Fruit fly (Drosophila melanogaster) whole organism, embryonic: ENCODE data around the gene Creld.

ENCODE experiments used
- Adf1 ChIP-seq: fragments of 200-800 bp; sonication (Bioruptor generic); IDR thresholded peaks from 2 replicates; pipeline ENCODE4 v1.3.6; 2022; ENCODE audit warnings: missing biosample characterization, missing genetic modification characterization
- Bdp1 ChIP-seq: fragments of 200-800 bp; sonication (Bioruptor generic); optimal IDR thresholded peaks from 3 replicates; lab custom pipeline; 2016; ENCODE audit warnings: missing biosample characterization, missing genetic modification characterization
- CG10565 ChIP-seq: fragments of 200-800 bp; sonication (Bioruptor generic); optimal IDR thresholded peaks from 3 replicates; lab custom pipeline; 2016; ENCODE audit warnings: missing biosample characterization, mild to moderate bottlenecking, missing genetic modification characterization
- CG10959 ChIP-seq: fragments of 200-800 bp; sonication (Bioruptor generic); IDR thresholded peaks from 2 replicates; pipeline ENCODE4 v1.3.6; 2022; ENCODE audit warnings: missing biosample characterization, missing genetic modification characterization
- CG11398 ChIP-seq: fragments of 200-800 bp; sonication (Bioruptor generic); optimal IDR thresholded peaks from 2 replicates; lab custom pipeline; 2016; ENCODE audit warnings: missing biosample characterization, missing genetic modification characterization
- CG11560 ChIP-seq: fragments of 200-800 bp; sonication (Bioruptor generic); IDR thresholded peaks from 3 replicates; pipeline ENCODE4 v1.3.6; 2022; ENCODE audit warnings: missing biosample characterization, missing genetic modification characterization
- CG11695 ChIP-seq: fragments of 200-800 bp; sonication (Bioruptor generic); IDR thresholded peaks from 3 replicates; pipeline ENCODE4 v1.3.6; 2022; ENCODE audit warnings: missing biosample characterization, missing genetic modification characterization
- CG12104 ChIP-seq: fragments of 200-800 bp; sonication (Bioruptor generic); optimal IDR thresholded peaks from 3 replicates; lab custom pipeline; 2016; ENCODE audit warnings: missing biosample characterization, missing genetic modification characterization
- CG12942 ChIP-seq: fragments of 200-800 bp; sonication (Bioruptor generic); optimal IDR thresholded peaks from 3 replicates; lab custom pipeline; 2016; ENCODE audit warnings: missing biosample characterization, missing genetic modification characterization
- CG13296 ChIP-seq: fragments of 200-800 bp; sonication (Bioruptor generic); optimal IDR thresholded peaks from 3 replicates; lab custom pipeline; 2018; ENCODE audit warnings: missing biosample characterization, mild to moderate bottlenecking, missing genetic modification characterization
- CG17328 ChIP-seq: fragments of 200-800 bp; sonication (Bioruptor generic); IDR thresholded peaks from 2 replicates; pipeline ENCODE4 v1.3.6; 2022; ENCODE audit warnings: missing biosample characterization, missing genetic modification characterization
- CG17829 ChIP-seq: fragments of 200-800 bp; optimal IDR thresholded peaks from 2 replicates; lab custom pipeline; 2019; ENCODE audit warnings: missing biosample characterization, mild to moderate bottlenecking, missing genetic modification characterization, moderate library complexity
- CG18619 ChIP-seq: fragments of 200-800 bp; sonication (Bioruptor generic); optimal IDR thresholded peaks from 3 replicates; lab custom pipeline; 2017; ENCODE audit warnings: missing biosample characterization, mild to moderate bottlenecking, missing genetic modification characterization
- CG2712 ChIP-seq: fragments of 200-800 bp; optimal IDR thresholded peaks from 3 replicates; lab custom pipeline; 2019; ENCODE audit warnings: missing biosample characterization, mild to moderate bottlenecking, missing genetic modification characterization, moderate library complexity
- CG4404 ChIP-seq: fragments of 200-800 bp; sonication (Bioruptor generic); IDR thresholded peaks from 2 replicates; pipeline ENCODE4 v1.3.6; 2022; ENCODE audit warnings: missing biosample characterization, missing genetic modification characterization
- CG5245 ChIP-seq: fragments of 200-800 bp; sonication (Bioruptor generic); optimal IDR thresholded peaks from 3 replicates; lab custom pipeline; 2016; ENCODE audit warnings: missing biosample characterization, missing genetic modification characterization
- CG5953 ChIP-seq: fragments of 200-800 bp; sonication (Bioruptor generic); IDR thresholded peaks from 2 replicates; pipeline ENCODE4 v1.3.6; 2022; ENCODE audit warnings: missing biosample characterization, missing genetic modification characterization
- CG6272 ChIP-seq: fragments of 200-800 bp; sonication (Bioruptor generic); IDR thresholded peaks from 2 replicates; pipeline ENCODE4 v1.3.6; 2022; ENCODE audit warnings: missing biosample characterization, missing genetic modification characterization
- CG7357 ChIP-seq: fragments of 200-800 bp; sonication (Bioruptor generic); IDR thresholded peaks from 3 replicates; pipeline ENCODE4 v1.3.6; 2022; ENCODE audit warnings: missing biosample characterization, missing genetic modification characterization
- CG7372 ChIP-seq: fragments of 200-800 bp; sonication (Bioruptor generic); IDR thresholded peaks from 2 replicates; pipeline ENCODE4 v1.3.6; 2022; ENCODE audit warnings: missing biosample characterization, missing genetic modification characterization
- CG8924 ChIP-seq: fragments of 200-800 bp; optimal IDR thresholded peaks from 3 replicates; lab custom pipeline; 2019; ENCODE audit warnings: missing biosample characterization, mild to moderate bottlenecking, missing genetic modification characterization, moderate library complexity
- CG9797 ChIP-seq: fragments of 200-800 bp; sonication (Bioruptor generic); optimal IDR thresholded peaks from 3 replicates; lab custom pipeline; 2018; ENCODE audit warnings: missing biosample characterization, mild to moderate bottlenecking, missing genetic modification characterization
- E2f1 ChIP-seq: fragments of 200-800 bp; sonication (Bioruptor generic); IDR thresholded peaks from 2 replicates; pipeline ENCODE4 v1.3.6; 2022; ENCODE audit warnings: missing biosample characterization, missing genetic modification characterization
- Hand ChIP-seq: fragments of 200-800 bp; sonication (Bioruptor generic); optimal IDR thresholded peaks from 2 replicates; lab custom pipeline; 2017; ENCODE audit warnings: mild to moderate bottlenecking, missing biosample characterization, missing genetic modification reagents, missing genetic modification characterization
- Hey ChIP-seq: fragments of 200-800 bp; sonication (Bioruptor generic); optimal IDR thresholded peaks from 3 replicates; lab custom pipeline; 2018; ENCODE audit warnings: missing biosample characterization, mild to moderate bottlenecking, missing genetic modification characterization
- Mrtf ChIP-seq: fragments of 200-800 bp; sonication (Bioruptor generic); IDR thresholded peaks from 3 replicates; pipeline ENCODE4 v1.3.6; 2022; ENCODE audit warnings: missing biosample characterization, missing genetic modification characterization
- Pdp1 ChIP-seq, 2 experiments: fragments of 200-800 bp; sonication (Bioruptor generic); optimal IDR thresholded peaks; 3 replicates each; lab custom pipeline; 2016; ENCODE audit warnings: missing biosample characterization in 2 of 2, missing genetic modification characterization in 2 of 2, mild to moderate bottlenecking in 1 of 2, moderate library complexity in 1 of 2
- Ravus ChIP-seq: fragments of 200-800 bp; sonication (Bioruptor generic); IDR thresholded peaks from 2 replicates; pipeline ENCODE4 v1.3.6; 2022; ENCODE audit warnings: missing biosample characterization, missing genetic modification characterization
- Trl ChIP-seq, 3 experiments: fragments of >200 bp in 2 of 3; fragments of 200-800 bp in 1 of 3; sonication (Bioruptor generic) in 1 of 3; optimal IDR thresholded peaks; 2 replicates in 1 of 3; 3 replicates in 2 of 3; lab custom pipeline; 2016 to 2017; ENCODE audit warnings: missing biosample characterization in 1 of 3, missing genetic modification characterization in 1 of 3
- ac ChIP-seq: fragments of 200-800 bp; sonication (Bioruptor generic); optimal IDR thresholded peaks from 3 replicates; lab custom pipeline; 2017; ENCODE audit warnings: missing biosample characterization, mild to moderate bottlenecking, missing genetic modification characterization
- bbx ChIP-seq: fragments of 200-800 bp; sonication (Bioruptor generic); IDR thresholded peaks from 2 replicates; pipeline ENCODE4 v1.3.6; 2022; ENCODE audit warnings: missing biosample characterization, missing genetic modification characterization; ENCODE audit not compliant: partially characterized antibody
- dan ChIP-seq: fragments of 200-800 bp; sonication (Bioruptor generic); IDR thresholded peaks from 2 replicates; pipeline ENCODE4 v1.3.6; 2022; ENCODE audit warnings: missing biosample characterization, missing genetic modification characterization
- dmrt11E ChIP-seq: fragments of 200-800 bp; sonication (Bioruptor generic); optimal IDR thresholded peaks from 3 replicates; lab custom pipeline; 2018; ENCODE audit warnings: missing biosample characterization, mild to moderate bottlenecking, missing genetic modification characterization, moderate library complexity
- dmrt99B ChIP-seq: fragments of 200-800 bp; sonication (Bioruptor generic); optimal IDR thresholded peaks from 2 replicates; lab custom pipeline; 2018; ENCODE audit warnings: missing biosample characterization, mild to moderate bottlenecking, missing genetic modification characterization, moderate library complexity
- emc ChIP-seq: fragments of 200-800 bp; sonication (Bioruptor generic); optimal IDR thresholded peaks from 2 replicates; lab custom pipeline; 2016; ENCODE audit warnings: missing biosample characterization, missing genetic modification characterization
- ftz-f1 ChIP-seq: fragments of 200-800 bp; sonication (Bioruptor generic); optimal IDR thresholded peaks from 2 replicates; lab custom pipeline; 2016; ENCODE audit warnings: missing biosample characterization, missing genetic modification characterization
- gem ChIP-seq: fragments of 200-800 bp; sonication (Bioruptor generic); optimal IDR thresholded peaks from 2 replicates; lab custom pipeline; 2019; ENCODE audit warnings: missing biosample characterization, mild to moderate bottlenecking, missing genetic modification characterization, moderate library complexity
- grn ChIP-seq: fragments of 200-800 bp; sonication (Bioruptor generic); optimal IDR thresholded peaks from 3 replicates; lab custom pipeline; 2017; ENCODE audit warnings: missing biosample characterization, missing genetic modification characterization
- gro ChIP-seq: fragments of 200-800 bp; sonication (Bioruptor generic); optimal IDR thresholded peaks from 2 replicates; lab custom pipeline; 2016; ENCODE audit warnings: missing biosample characterization, missing genetic modification characterization
- her ChIP-seq: fragments of 200-800 bp; sonication (Bioruptor generic); optimal IDR thresholded peaks from 2 replicates; lab custom pipeline; 2016; ENCODE audit warnings: missing biosample characterization, missing genetic modification characterization
- ind ChIP-seq: fragments of 200-800 bp; sonication (Bioruptor generic); optimal IDR thresholded peaks from 3 replicates; lab custom pipeline; 2016; ENCODE audit warnings: missing biosample characterization, missing genetic modification characterization
- lbe ChIP-seq: fragments of 200-800 bp; sonication (Bioruptor generic); optimal IDR thresholded peaks from 2 replicates; lab custom pipeline; 2016; ENCODE audit warnings: missing biosample characterization, mild to moderate bottlenecking, missing genetic modification characterization
- nau ChIP-seq: fragments of 200-800 bp; sonication (Bioruptor generic); optimal IDR thresholded peaks from 3 replicates; lab custom pipeline; 2017; ENCODE audit warnings: missing biosample characterization, mild to moderate bottlenecking, missing genetic modification characterization, missing genetic modification reagents
- nmo ChIP-seq: fragments of 200-800 bp; sonication (Bioruptor generic); optimal IDR thresholded peaks from 2 replicates; lab custom pipeline; 2018; ENCODE audit warnings: missing biosample characterization, mild to moderate bottlenecking, missing genetic modification characterization, moderate library complexity
- pum ChIP-seq: fragments of 200-800 bp; sonication (Bioruptor generic); optimal IDR thresholded peaks from 2 replicates; lab custom pipeline; 2016; ENCODE audit warnings: missing biosample characterization, missing genetic modification characterization
- rib ChIP-seq: fragments of 200-800 bp; sonication (Bioruptor generic); IDR thresholded peaks from 2 replicates; pipeline ENCODE4 v1.3.6; 2022; ENCODE audit warnings: missing biosample characterization, missing genetic modification characterization
- sd ChIP-seq: fragments of 200-800 bp; sonication (Bioruptor generic); optimal IDR thresholded peaks from 3 replicates; lab custom pipeline; 2018; ENCODE audit warnings: missing biosample characterization, mild to moderate bottlenecking, missing genetic modification characterization, moderate library complexity
- stc ChIP-seq: fragments of 200-800 bp; sonication (Bioruptor generic); IDR thresholded peaks from 2 replicates; pipeline ENCODE4 v1.3.6; 2022; ENCODE audit warnings: missing biosample characterization, missing genetic modification characterization
- vnd ChIP-seq: fragments of 200-800 bp; sonication (Bioruptor generic); IDR thresholded peaks from 3 replicates; pipeline ENCODE4 v1.3.6; 2022; ENCODE audit warnings: missing biosample characterization, missing genetic modification characterization; ENCODE audit not compliant: partially characterized antibody
- vvl ChIP-seq: fragments of 200-800 bp; sonication (Bioruptor generic); IDR thresholded peaks from 2 replicates; pipeline ENCODE4 v1.3.6; 2022; ENCODE audit warnings: missing biosample characterization, missing genetic modification characterization

Creld gene

dm6 chr2L:72752-73435, 29.3 kb upstream of the Creld start (continued):
- peak; percentile 22; the same call in 1 of the 2 replicates for TF ChIP-seq CG7372 (GFP tag; lab: Robert Waterston, UW)
- no peak for TF ChIP-seq emc (GFP tag; lab: Kevin White, UChicago)
- TF ChIP-seq Hand = no peak
- TF ChIP-seq CG12942 (GFP tag; lab: Kevin White, UChicago) = no peak
- TF ChIP-seq CG5953 (GFP tag; lab: Robert Waterston, UW) = no peak
- no peak for TF ChIP-seq gem (tag; lab: Kevin White, UChicago)
- no peak for TF ChIP-seq CG7357 (GFP tag; lab: Robert Waterston, UW)
- no peak for TF ChIP-seq CG9797 (GFP tag; lab: Kevin White, UChicago)
- TF ChIP-seq dmrt99B (tag; lab: Kevin White, UChicago) = no peak
- TF ChIP-seq Ravus (GFP tag; lab: Robert Waterston, UW) = no peak
- no peak for TF ChIP-seq nau
- peak; percentile 31 for TF ChIP-seq lbe
- peak; percentile 46; the same call in 2 of the 3 replicates for TF ChIP-seq vnd (GFP tag; lab: Robert Waterston, UW)
- no peak for TF ChIP-seq E2f1 (GFP tag; lab: Robert Waterston, UW)
- TF ChIP-seq stc = no peak
- no peak for TF ChIP-seq dan
- TF ChIP-seq CG4404 (GFP tag; lab: Robert Waterston, UW) = no peak
- TF ChIP-seq ind (GFP tag; lab: Kevin White, UChicago) = peak; percentile 33
- no peak for TF ChIP-seq CG11695 (GFP tag; lab: Robert Waterston, UW)
- peak; percentile 64; the same call in 2 of the 3 replicates for TF ChIP-seq Mrtf (GFP tag; lab: Robert Waterston, UW)
- TF ChIP-seq Adf1 = peak; percentile 48
- peak; percentile 30 to 52 for TF ChIP-seq Pdp1 (GFP tag; optimal IDR thresholded peaks at IDR 0.05; lab: Kevin White, UChicago)
- TF ChIP-seq sd (tag; lab: Kevin White, UChicago) = peak; percentile 49
- TF ChIP-seq Bdp1 (GFP tag; lab: Kevin White, UChicago) = no peak
- peak; percentile 63 for TF ChIP-seq bbx (GFP tag; lab: Robert Waterston, UW)
- peak; percentile 38 for TF ChIP-seq her (GFP tag; lab: Kevin White, UChicago)
- no peak for TF ChIP-seq CG18619 (GFP tag; lab: Kevin White, UChicago)
- TF ChIP-seq CG6272 (GFP tag; lab: Robert Waterston, UW) = no peak
- TF ChIP-seq CG2712 (tag; lab: Kevin White, UChicago) = peak; percentile 30
- no peak for TF ChIP-seq CG17328 (GFP tag; lab: Robert Waterston, UW)
- no peak for TF ChIP-seq dmrt11E (tag; lab: Kevin White, UChicago)
- no peak for TF ChIP-seq CG10959 (GFP tag; lab: Robert Waterston, UW)
- no peak for TF ChIP-seq Hey (tag; lab: Kevin White, UChicago)
- peak; percentile 32 for TF ChIP-seq CG5245 (GFP tag; lab: Kevin White, UChicago)
- no peak for TF ChIP-seq CG10565 (GFP tag; lab: Kevin White, UChicago)
- TF ChIP-seq grn (GFP tag; lab: Kevin White, UChicago) = no peak
- TF ChIP-seq CG12104 (GFP tag; lab: Kevin White, UChicago) = no peak
- TF ChIP-seq CG17829 = no peak
- 0 out of 3 replicates have a peak, but pooled peaks have one; percentile 22 for TF ChIP-seq CG11560 (tag; lab: Robert Waterston, UW)
- TF ChIP-seq Trl (optimal IDR thresholded peaks at IDR 0.05; lab: Kevin White, UChicago) = no peak
- peak; percentile 40 for TF ChIP-seq Trl (GFP tag; optimal IDR thresholded peaks at IDR 0.05; lab: Kevin White, UChicago)
- TF ChIP-seq nmo = no peak
- no peak for TF ChIP-seq ac (GFP tag; lab: Kevin White, UChicago)
- peak; percentile 18 for TF ChIP-seq pum (GFP tag; lab: Kevin White, UChicago)
- TF ChIP-seq CG13296 (GFP tag; lab: Kevin White, UChicago) = no peak
- no peak for TF ChIP-seq ftz-f1 (GFP tag; lab: Kevin White, UChicago)
- TF ChIP-seq rib (GFP tag; lab: Robert Waterston, UW) = no peak
- peak; percentile 88 for TF ChIP-seq vvl (GFP tag; lab: Robert Waterston, UW)
- TF ChIP-seq gro = peak; percentile 66
- TF ChIP-seq CG8924 (tag; lab: Kevin White, UChicago) = no peak
- no peak for TF ChIP-seq CG11398 (GFP tag; lab: Kevin White, UChicago)
